Worm (Caenorhabditis elegans): ENCODE measurements around the gene gcy-36.
"Not testable (repeated sequence)": the region's sequence is repeated elsewhere in the genome, so short reads cannot be mapped to it uniquely, and the experiment has no call there.

gcy-36 gene

ce11 chrX:15528472-15528871 lies 49.7 kb downstream of the gcy-36 start:
- TF ChIP-seq lin-29 (GFP tag; IDR thresholded peaks at IDR 0.05): 0 out of 2 replicates have a peak, but pooled peaks have one; percentile 22
- TF ChIP-seq lsy-2 (tag; optimal IDR thresholded peaks at IDR 0.05): no peak

- no peak for TF ChIP-seq dpl-1 (GFP tag; optimal IDR thresholded peaks at IDR 0.05)
- TF ChIP-seq lin-38 (GFP tag; IDR thresholded peaks at IDR 0.05): no peak
- no peak for TF ChIP-seq ceh-62 (tag; optimal IDR thresholded peaks at IDR 0.05)
- no peak for TF ChIP-seq cey-2 (tag; optimal IDR thresholded peaks at IDR 0.05; ENCODE audit: borderline replicate concordance, insufficient read depth)
- peak; percentile 20 for TF ChIP-seq fkh-10 (GFP tag; optimal IDR thresholded peaks at IDR 0.05)
- TF ChIP-seq egl-43 (GFP tag; IDR thresholded peaks at IDR 0.05): 0 out of 2 replicates have a peak, but pooled peaks have one; percentile 17
Observed at ce11 chrX:15533260-15533659, 54.4 kb downstream of the gcy-36 start.

- TF ChIP-seq unc-62 (GFP tag; optimal IDR thresholded peaks at IDR 0.05 in 1 of 2): peak in 1 of 2 experiments; percentile 30
- TF ChIP-seq unc-62 (tag; optimal IDR thresholded peaks at IDR 0.05): not testable (repeated sequence)
- TF ChIP-seq set-16 (GFP tag; IDR thresholded peaks at IDR 0.05): peak; percentile 33; the same call in 1 of the 2 replicates
Observed at ce11 chrX:15533847-15534246, 55.0 kb downstream of the gcy-36 start.

- TF ChIP-seq Y5F2A.4 (GFP tag; optimal IDR thresholded peaks at IDR 0.05) (no peak), R02D3.7 (tag; optimal IDR thresholded peaks at IDR 0.05) (no peak), skn-1 (tag; optimal IDR thresholded peaks at IDR 0.05) (peak; percentile 33), snpc-4 (tag; optimal IDR thresholded peaks at IDR 0.05) (no peak), zip-11 (GFP tag; IDR thresholded peaks at IDR 0.05) (no peak), T26A8.4 (GFP tag; IDR thresholded peaks at IDR 0.05) (0 out of 2 replicates have a peak, but pooled peaks have one; percentile 41), F49E8.2 (tag; optimal IDR thresholded peaks at IDR 0.05; ENCODE audit: borderline replicate concordance) (no peak), dmd-9 (GFP tag; IDR thresholded peaks at IDR 0.05) (no peak), F44E2.7 (GFP tag; IDR thresholded peaks at IDR 0.05) (no peak), arid-1 (GFP tag; conservative IDR thresholded peaks at IDR 0.05) (no peak), dmd-6 (GFP tag; IDR thresholded peaks at IDR 0.05) (peak; percentile 52), duxl-1 (tag; optimal IDR thresholded peaks at IDR 0.05; ENCODE audit: poor library complexity) (no peak), aly-2 (tag; optimal IDR thresholded peaks at IDR 0.05) (no peak), hlh-11 (tag; optimal IDR thresholded peaks at IDR 0.05) (peak; percentile 70), nhr-42 (GFP tag; IDR thresholded peaks at IDR 0.05) (no peak), set-16 (GFP tag; IDR thresholded peaks at IDR 0.05) (peak; percentile 63), hmg-1.1 (GFP tag; IDR thresholded peaks at IDR 0.05) (peak; percentile 76), saeg-2 (GFP tag; IDR thresholded peaks at IDR 0.05) (no peak), unc-39 (tag; optimal IDR thresholded peaks at IDR 0.05) (peak; percentile 25), lin-13 (GFP tag; optimal IDR thresholded peaks at IDR 0.05) (no peak), ztf-7 (tag; optimal IDR thresholded peaks at IDR 0.05) (no peak), mxl-2 (GFP tag; conservative IDR thresholded peaks at IDR 0.05) (0 out of 2 replicates have a peak, but pooled peaks have one; percentile 28), mxl-3 (GFP tag; optimal IDR thresholded peaks at IDR 0.05) (no peak), fkh-10 (GFP tag; optimal IDR thresholded peaks at IDR 0.05) (peak; percentile 75), Y48G9A.11 (GFP tag; IDR thresholded peaks at IDR 0.05) (no peak), unc-130 (GFP tag; optimal IDR thresholded peaks at IDR 0.05) (no peak), daf-16 (GFP tag; optimal IDR thresholded peaks at IDR 0.05) (peak in 1 of 2 experiments; percentile 12), daf-16 (tag; optimal IDR thresholded peaks at IDR 0.05) (no peak), nhr-48 (tag; optimal IDR thresholded peaks at IDR 0.05) (peak; percentile 19), lin-39 (tag; optimal IDR thresholded peaks at IDR 0.05) (no peak), pha-4 (GFP tag; IDR thresholded peaks at IDR 0.05) (peak; percentile 61; the same call in 1 of the 2 replicates), pha-4 (tag; optimal IDR thresholded peaks at IDR 0.05) (no peak), snpc-1.2 (GFP tag; IDR thresholded peaks at IDR 0.05) (no peak), T20F7.1 (GFP tag; optimal IDR thresholded peaks at IDR 0.05) (no peak), gei-8 (GFP tag; optimal IDR thresholded peaks at IDR 0.05) (no peak), ceh-82 (tag; optimal IDR thresholded peaks at IDR 0.05) (no peak), aha-1 (tag) (peak; percentile 98), nhr-102 (tag; optimal IDR thresholded peaks at IDR 0.05) (no peak)
Observed at ce11 chrX:15535190-15535636, 56.4 kb downstream of the gcy-36 start.
